Fruit fly (Drosophila melanogaster): Measurements from ENCODE around the gene dnd.

Gene dnd

dm6 chr3R:21870158-21870971 lies 16.8 kb downstream of the dnd start, which contains the start of gene CG31431 (continued):
- TF ChIP-seq Hr3 (GFP tag; optimal IDR thresholded peaks at IDR 0.05) (peak; percentile 94), CG9727 (GFP tag; optimal IDR thresholded peaks at IDR 0.05) (peak; percentile 97), CG31224 (GFP tag; IDR thresholded peaks at IDR 0.05) (peak; percentile 95), CG8388 (GFP tag; optimal IDR thresholded peaks at IDR 0.05) (peak; percentile 93), Bteb2 (GFP tag; optimal IDR thresholded peaks at IDR 0.05) (peak; percentile 96), CG10431 (GFP tag; optimal IDR thresholded peaks at IDR 0.05) (peak; percentile 69), CG3163 (GFP tag; optimal IDR thresholded peaks at IDR 0.05) (peak; percentile 88), insv (GFP tag; optimal IDR thresholded peaks at IDR 0.05) (peak; percentile 19 to 70), bowl (GFP tag; IDR thresholded peaks at IDR 0.05) (peak; percentile 92), sr (GFP tag; IDR thresholded peaks at IDR 0.05) (peak; percentile 88), CG4404 (GFP tag; IDR thresholded peaks at IDR 0.05) (peak; percentile 96), zf30C (GFP tag; optimal IDR thresholded peaks at IDR 0.05) (peak; percentile 93), Kr (GFP tag; optimal IDR thresholded peaks at IDR 0.05) (peak; percentile 43), Ssrp (tag; optimal IDR thresholded peaks at IDR 0.05) (peak; percentile 93), Mrtf (GFP tag; IDR thresholded peaks at IDR 0.05) (peak; percentile 97), CG6683 (GFP tag; optimal IDR thresholded peaks at IDR 0.05) (peak; percentile 94), CG18599 (GFP tag; optimal IDR thresholded peaks at IDR 0.05) (peak; percentile 99), dm (GFP tag; optimal IDR thresholded peaks at IDR 0.05) (peak; percentile 91), gem (tag; optimal IDR thresholded peaks at IDR 0.05) (peak; percentile 98), CG3407 (GFP tag; optimal IDR thresholded peaks at IDR 0.05) (peak; percentile 90), ssp (GFP tag; IDR thresholded peaks at IDR 0.05) (peak; percentile 89), gcm (GFP tag; optimal IDR thresholded peaks at IDR 0.05) (peak; percentile 95), CG3995 (GFP tag; optimal IDR thresholded peaks at IDR 0.05) (peak; percentile 81), CrebB (tag; optimal IDR thresholded peaks at IDR 0.05) (peak; percentile 97), CG4360 (GFP tag; IDR thresholded peaks at IDR 0.05) (peak; percentile 81), CG1603 (tag; optimal IDR thresholded peaks at IDR 0.05) (peak; percentile 98), dimm (GFP tag; IDR thresholded peaks at IDR 0.05) (peak; percentile 86), croc (GFP tag; conservative IDR thresholded peaks at IDR 0.05) (peak; percentile 94), slp2 (GFP tag; optimal IDR thresholded peaks at IDR 0.05) (peak; percentile 95), bigmax (GFP tag; optimal IDR thresholded peaks at IDR 0.05) (peak; percentile 55), CG34224 (GFP tag; IDR thresholded peaks at IDR 0.05; ENCODE audit: partially characterized antibody) (no peak), Lhr (GFP tag; optimal IDR thresholded peaks at IDR 0.05) (peak; percentile 87), CG15269 (tag; optimal IDR thresholded peaks at IDR 0.05) (peak; percentile 98), ewg (GFP tag; optimal IDR thresholded peaks at IDR 0.05) (peak; percentile 90), CG2199 (GFP tag; IDR thresholded peaks at IDR 0.05) (peak; percentile 93), gsb (GFP tag; IDR thresholded peaks at IDR 0.05) (peak; percentile 97), HmgZ (tag; optimal IDR thresholded peaks at IDR 0.05) (peak; percentile 98), exex (tag; optimal IDR thresholded peaks at IDR 0.05) (peak; percentile 85), en (GFP tag; optimal IDR thresholded peaks at IDR 0.05) (peak; percentile 95), dysf (GFP tag; IDR thresholded peaks at IDR 0.05) (peak; percentile 98), cas (GFP tag; IDR thresholded peaks at IDR 0.05) (peak; percentile 96), Sry-δ (GFP tag; optimal IDR thresholded peaks at IDR 0.05) (peak; percentile 78), ind (GFP tag; optimal IDR thresholded peaks at IDR 0.05) (peak; percentile 98), onecut (GFP tag; IDR thresholded peaks at IDR 0.05) (peak; percentile 93), Sox100B (GFP tag; optimal IDR thresholded peaks at IDR 0.05) (peak; percentile 93), Side (GFP tag; optimal IDR thresholded peaks at IDR 0.05) (peak; percentile 97), CG4424 (GFP tag; optimal IDR thresholded peaks at IDR 0.05) (peak; percentile 96), CG3281 (GFP tag; optimal IDR thresholded peaks at IDR 0.05) (peak; percentile 98), CG18764 (GFP tag; optimal IDR thresholded peaks at IDR 0.05) (peak; percentile 94)

All from whole organism, embryonic.